Fruit fly (Drosophila melanogaster): ENCODE measurements around the gene CG14422.

The CG14422 gene

dm6 chrX:2956641-2957040 lies 13.5 kb downstream of the CG14422 start (continued):
- TF ChIP-seq prd (optimal IDR thresholded peaks at IDR 0.05) (no peak), prd (GFP tag; IDR thresholded peaks at IDR 0.05) (peak; percentile 52; the same call in 1 of the 3 replicates), Oaz (GFP tag; IDR thresholded peaks at IDR 0.05) (no peak), Dfd (GFP tag; optimal IDR thresholded peaks at IDR 0.05) (no peak), CG17186 (GFP tag; optimal IDR thresholded peaks at IDR 0.05) (no peak), ham (GFP tag; IDR thresholded peaks at IDR 0.05) (no peak), CG18262 (tag; optimal IDR thresholded peaks at IDR 0.05) (peak; percentile 1), CG14441 (GFP tag; IDR thresholded peaks at IDR 0.05) (0 out of 2 replicates have a peak, but pooled peaks have one; percentile 12), CG16779 (GFP tag; IDR thresholded peaks at IDR 0.05) (no peak), corto (GFP tag; optimal IDR thresholded peaks at IDR 0.05) (no peak), CG14710 (tag; optimal IDR thresholded peaks at IDR 0.05) (peak; percentile 1), HLH3B (GFP tag; IDR thresholded peaks at IDR 0.05) (no peak), CG10979 (tag; optimal IDR thresholded peaks at IDR 0.05) (peak; percentile 37), odd (GFP tag; optimal IDR thresholded peaks at IDR 0.05) (no peak), dmrt99B (tag; optimal IDR thresholded peaks at IDR 0.05) (no peak), CG18599 (GFP tag; optimal IDR thresholded peaks at IDR 0.05) (no peak), insv (GFP tag; optimal IDR thresholded peaks at IDR 0.05) (no peak), CG33213 (GFP tag; optimal IDR thresholded peaks at IDR 0.05) (no peak), CG17612 (GFP tag; IDR thresholded peaks at IDR 0.05) (no peak), CG9876 (GFP tag; optimal IDR thresholded peaks at IDR 0.05) (no peak), Bgb (GFP tag; IDR thresholded peaks at IDR 0.05; ENCODE audit: partially characterized antibody) (no peak), cad (GFP tag; optimal IDR thresholded peaks at IDR 0.05) (no peak), Optix (GFP tag; IDR thresholded peaks at IDR 0.05) (0 out of 3 replicates have a peak, but pooled peaks have one; percentile 19), CG11504 (tag; optimal IDR thresholded peaks at IDR 0.05) (peak; percentile 9), ci (GFP tag; IDR thresholded peaks at IDR 0.05) (0 out of 3 replicates have a peak, but pooled peaks have one; percentile 18), CG8478 (optimal IDR thresholded peaks at IDR 0.05) (no peak), CG2712 (tag; optimal IDR thresholded peaks at IDR 0.05) (peak; percentile 22), CG8290 (GFP tag; optimal IDR thresholded peaks at IDR 0.05) (no peak), CG8290 (tag; optimal IDR thresholded peaks at IDR 0.05) (peak in 1 of 2 experiments; percentile 4), CG42726 (GFP tag; IDR thresholded peaks at IDR 0.05; ENCODE audit: partially characterized antibody) (no peak), CG10274 (GFP tag; optimal IDR thresholded peaks at IDR 0.05) (no peak), CG18619 (GFP tag; optimal IDR thresholded peaks at IDR 0.05) (no peak), Scr (GFP tag; IDR thresholded peaks at IDR 0.05; ENCODE audit: partially characterized antibody) (no peak), disco-r (GFP tag; optimal IDR thresholded peaks at IDR 0.05) (no peak), CG2120 (GFP tag; optimal IDR thresholded peaks at IDR 0.05) (no peak), Hey (tag; optimal IDR thresholded peaks at IDR 0.05) (no peak), CG15073 (GFP tag; optimal IDR thresholded peaks at IDR 0.05) (no peak), stc (GFP tag; IDR thresholded peaks at IDR 0.05) (no peak), NC2β (GFP tag; optimal IDR thresholded peaks at IDR 0.05) (no peak), Sry-δ (GFP tag; optimal IDR thresholded peaks at IDR 0.05) (no peak), repo (GFP tag; optimal IDR thresholded peaks at IDR 0.05) (no peak), sens (GFP tag) (peak; percentile 85), CG11696 (GFP tag; IDR thresholded peaks at IDR 0.05) (no peak), gro (GFP tag; optimal IDR thresholded peaks at IDR 0.05) (no peak), CG4404 (GFP tag; IDR thresholded peaks at IDR 0.05) (0 out of 2 replicates have a peak, but pooled peaks have one; percentile 25), CG2678 (tag; optimal IDR thresholded peaks at IDR 0.05) (no peak), run (tag; optimal IDR thresholded peaks at IDR 0.05) (no peak), Blimp-1 (GFP tag; optimal IDR thresholded peaks at IDR 0.05) (peak; percentile 10), eve (GFP tag; optimal IDR thresholded peaks at IDR 0.05) (no peak), phol (tag; optimal IDR thresholded peaks at IDR 0.05) (peak; percentile 25), CG7556 (GFP tag; optimal IDR thresholded peaks at IDR 0.05) (no peak), Bdp1 (GFP tag; optimal IDR thresholded peaks at IDR 0.05) (no peak), vvl (GFP tag; IDR thresholded peaks at IDR 0.05) (peak; percentile 30; the same call in 1 of the 2 replicates)

Data from whole organism, embryonic.